Worm (Caenorhabditis elegans) whole organism, L4 larva: Measurements from ENCODE around the gene C03B1.7.

Experiments used
- lin-13 ChIP-seq: fragments of 150-350 bp; optimal IDR thresholded peaks from 2 replicates; lab custom pipeline; 2014; ENCODE audit warnings: missing biosample characterization, missing genetic modification reagents, missing genetic modification characterization
- php-3 ChIP-seq: fragments of 200-800 bp; sonication (Bioruptor generic); IDR thresholded peaks from 2 replicates; pipeline ENCODE4 v1.3.6; 2022; ENCODE audit warnings: missing genetic modification reagents, missing genetic modification characterization, missing compliant biosample characterization

- no peak for TF ChIP-seq lin-13
- TF ChIP-seq php-3 (GFP tag; lab: Robert Waterston, UW): no peak
Measured at ce11 chrX:6337951-6338350, 3.7 kb upstream of the C03B1.7 start, which contains the start of gene C03B1.13.
